Fruit fly (Drosophila melanogaster) Kc167 (cell line): ENCODE measurements around the gene CG1492.

ENCODE experiments used
- Myc ChIP-seq: fragments of >200 bp; optimal IDR thresholded peaks from 2 replicates; lab custom pipeline; 2017; ENCODE audit warnings: missing external identifiers
- h ChIP-seq: fragments of >200 bp; optimal IDR thresholded peaks from 3 replicates; lab custom pipeline; 2018; ENCODE audit warnings: missing external identifiers
- insv ChIP-seq: fragments of >200 bp; optimal IDR thresholded peaks from 3 replicates; lab custom pipeline; 2018; ENCODE audit warnings: missing external identifiers
- psq ChIP-seq: fragments of >200 bp; optimal IDR thresholded peaks from 2 replicates; lab custom pipeline; 2017; ENCODE audit warnings: missing external identifiers
- ttk ChIP-seq: sonication (Bioruptor generic); optimal IDR thresholded peaks from 2 replicates; lab custom pipeline; 2017; ENCODE audit warnings: missing external identifiers

dm6 chrX:12014131-12014530 lies 2.1 kb upstream of the CG1492 start:
- no peak for TF ChIP-seq psq (lab: Kevin White, UChicago)
- no peak for TF ChIP-seq Myc (lab: Kevin White, UChicago)
- no peak for TF ChIP-seq h (lab: Kevin White, UChicago)
- no peak for TF ChIP-seq insv (lab: Kevin White, UChicago)
- no peak for TF ChIP-seq ttk (lab: Kevin White, UChicago)
